Worm (Caenorhabditis elegans) whole organism, L4 larva: ENCODE results near the gene lys-2.

ENCODE experiments used
- F49E8.2 ChIP-seq: sonication (generic microtip); optimal IDR thresholded peaks from 2 replicates; lab custom pipeline; 2016; ENCODE audit warnings: missing compliant biosample characterization, mild to moderate bottlenecking, missing genetic modification characterization, borderline replicate concordance
- ceh-28 ChIP-seq: fragments of 150-350 bp; optimal IDR thresholded peaks from 2 replicates; lab custom pipeline; 2014; ENCODE audit warnings: missing biosample characterization, missing genetic modification reagents, missing genetic modification characterization
- daf-12 ChIP-seq: fragments of 150-350 bp; optimal IDR thresholded peaks from 2 replicates; lab custom pipeline; 2014; ENCODE audit warnings: missing biosample characterization, missing genetic modification reagents, missing genetic modification characterization
- fkh-10 ChIP-seq: fragments of 150-350 bp; optimal IDR thresholded peaks from 2 replicates; lab custom pipeline; 2014; ENCODE audit warnings: missing biosample characterization, missing genetic modification reagents, missing genetic modification characterization
- lin-29 ChIP-seq: fragments of 200-800 bp; sonication (Bioruptor generic); IDR thresholded peaks from 2 replicates; pipeline ENCODE4 v1.3.6; 2022; ENCODE audit warnings: missing genetic modification reagents, missing genetic modification characterization, missing compliant biosample characterization
- lsy-2 ChIP-seq, 2 experiments: fragments of 150-350 bp in 1 of 2; sonication (generic microtip) in 1 of 2; optimal IDR thresholded peaks; 2 replicates each; lab custom pipeline; 2014 to 2017; ENCODE audit warnings: missing biosample characterization in 2 of 2, missing genetic modification characterization in 2 of 2
- nhr-237 ChIP-seq: sonication (generic microtip); optimal IDR thresholded peaks from 2 replicates; lab custom pipeline; 2017; ENCODE audit warnings: missing biosample characterization, missing genetic modification characterization
- nhr-25 ChIP-seq: sonication (generic microtip); optimal IDR thresholded peaks from 2 replicates; lab custom pipeline; 2017; ENCODE audit warnings: missing genetic modification characterization, mild to moderate bottlenecking, missing compliant biosample characterization, antibody characterized with exemption, moderate library complexity, borderline replicate concordance; ENCODE audit not compliant: insufficient read depth
- nhr-6 ChIP-seq: fragments of 150-350 bp; optimal IDR thresholded peaks from 2 replicates; lab custom pipeline; 2014; ENCODE audit warnings: missing biosample characterization, missing genetic modification characterization
- spr-1 ChIP-seq: sonication (generic microtip); optimal IDR thresholded peaks from 2 replicates; lab custom pipeline; 2016; ENCODE audit warnings: mild to moderate bottlenecking, missing genetic modification characterization, missing compliant biosample characterization
- spr-3 ChIP-seq: fragments of 200-800 bp; sonication (Bioruptor generic); optimal IDR thresholded peaks from 2 replicates; lab custom pipeline; 2018; ENCODE audit warnings: mild to moderate bottlenecking, missing genetic modification characterization, missing compliant biosample characterization
- unc-39 ChIP-seq: sonication (generic microtip); optimal IDR thresholded peaks from 2 replicates; lab custom pipeline; 2017; ENCODE audit warnings: missing biosample characterization, missing genetic modification characterization
- zag-1 ChIP-seq: fragments of 150-350 bp; optimal IDR thresholded peaks from 2 replicates; lab custom pipeline; 2014; ENCODE audit warnings: missing biosample characterization, missing genetic modification characterization

ce11 chrV:10238665-10239064 is 42.6 kb downstream of the lys-2 start, which contains the start of gene fubl-1:
- TF ChIP-seq F49E8.2 (tag; lab: Kevin White, UChicago) (no peak), ceh-28 (tag; lab: Kevin White, UChicago) (no peak), spr-1 (tag; lab: Kevin White, UChicago) (no peak), spr-3 (GFP tag; lab: Kevin White, UChicago) (no peak), nhr-237 (tag; lab: Kevin White, UChicago) (no peak), zag-1 (tag; lab: Kevin White, UChicago) (no peak), nhr-6 (no peak), fkh-10 (GFP tag; lab: Kevin White, UChicago) (no peak), unc-39 (tag; lab: Kevin White, UChicago) (no peak), lsy-2 (tag; optimal IDR thresholded peaks at IDR 0.05; lab: Kevin White, UChicago) (peak in 1 of 2 experiments; percentile 19), daf-12 (tag; lab: Kevin White, UChicago) (no peak), lin-29 (GFP tag; lab: Robert Waterston, UW) (no peak), nhr-25 (tag; lab: Kevin White, UChicago) (no peak)
